ENCODE assay signal across 5 worm cellular contexts in the genomic region with DNA sequence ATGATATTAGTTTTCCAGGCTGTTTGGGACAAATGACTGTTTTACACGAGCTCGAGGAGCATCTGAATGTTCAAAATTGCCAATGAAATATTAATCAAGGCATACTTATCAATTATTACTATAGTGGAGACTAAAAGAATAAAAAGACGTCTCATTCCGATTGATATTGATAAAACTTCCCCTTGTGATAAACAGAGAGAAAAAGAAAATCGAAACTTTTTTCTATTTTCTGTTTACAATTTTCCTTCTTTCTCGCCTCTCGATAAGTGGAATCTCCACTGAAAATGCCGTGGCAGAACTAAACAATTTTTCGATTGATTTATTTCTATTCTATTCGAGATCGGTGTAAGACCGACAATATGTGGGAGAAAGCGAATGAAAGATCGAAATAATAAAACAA.
TF ChIP-seq lines count a peak whose summit lies in the region.

A gene (minus strand): TSS at position 303 of the 400 bp plus-strand sequence.

TF ChIP-seq in whole organism, L1 larva, 84 proteins besides CTCF, POLR2A, EP300 and RAD21:
- peak; percentile 53 for TF ChIP-seq blmp-1 (tag; optimal IDR thresholded peaks at IDR 0.05; lab: Kevin White, UChicago)
- no peak for TF ChIP-seq tbx-2 (tag; optimal IDR thresholded peaks at IDR 0.05; lab: Kevin White, UChicago)
- no peak for TF ChIP-seq snpc-4 (tag; optimal IDR thresholded peaks at IDR 0.05; lab: Kevin White, UChicago)
- peak; percentile 25 for TF ChIP-seq elt-2 (tag; optimal IDR thresholded peaks at IDR 0.05; lab: Kevin White, UChicago)
TF ChIP-seq in whole organism, L1 larva: peak in this region for 2.

TF ChIP-seq in whole organism, L2 larva, 48 proteins besides CTCF, POLR2A, EP300 and RAD21:
- TF ChIP-seq fos-1 (tag; optimal IDR thresholded peaks at IDR 0.05; lab: Kevin White, UChicago): peak; percentile 35
- TF ChIP-seq nhr-23 (tag; optimal IDR thresholded peaks at IDR 0.05; lab: Kevin White, UChicago): no peak
- no peak for TF ChIP-seq mab-5 (tag; optimal IDR thresholded peaks at IDR 0.05; lab: Kevin White, UChicago)
- no peak for TF ChIP-seq peb-1 (tag; optimal IDR thresholded peaks at IDR 0.05; lab: Kevin White, UChicago)
TF ChIP-seq in whole organism, L2 larva: peak in this region for 1.

TF ChIP-seq in whole organism, L3 larva, 47 proteins besides CTCF, POLR2A, EP300 and RAD21:
- TF ChIP-seq mdl-1 (tag; optimal IDR thresholded peaks at IDR 0.05; lab: Kevin White, UChicago) (no peak), lsy-12 (tag; optimal IDR thresholded peaks at IDR 0.05; lab: Kevin White, UChicago) (no peak), ceh-82 (tag; optimal IDR thresholded peaks at IDR 0.05; lab: Kevin White, UChicago) (no peak), nhr-43 (tag; optimal IDR thresholded peaks at IDR 0.05; lab: Kevin White, UChicago; ENCODE audit: poor library complexity, severe bottlenecking) (no peak), elt-2 (tag; optimal IDR thresholded peaks at IDR 0.05; lab: Kevin White, UChicago) (peak; percentile 55), pqm-1 (tag; optimal IDR thresholded peaks at IDR 0.05; lab: Kevin White, UChicago) (peak; percentile 35), egl-27 (tag; optimal IDR thresholded peaks at IDR 0.05; lab: Kevin White, UChicago) (no peak), nhr-77 (tag; optimal IDR thresholded peaks at IDR 0.05; lab: Kevin White, UChicago) (no peak), fkh-2 (tag; optimal IDR thresholded peaks at IDR 0.05; lab: Kevin White, UChicago) (no peak), fkh-10 (GFP tag; optimal IDR thresholded peaks at IDR 0.05; lab: Kevin White, UChicago) (no peak), nhr-23 (tag; optimal IDR thresholded peaks at IDR 0.05; lab: Kevin White, UChicago) (no peak), nhr-76 (tag; optimal IDR thresholded peaks at IDR 0.05; lab: Kevin White, UChicago) (no peak), lin-15B (tag; optimal IDR thresholded peaks at IDR 0.05; lab: Kevin White, UChicago) (no peak), ztf-4 (tag; optimal IDR thresholded peaks at IDR 0.05; lab: Kevin White, UChicago) (no peak), pha-4 (tag; optimal IDR thresholded peaks at IDR 0.05; lab: Kevin White, UChicago) (no peak)

TF ChIP-seq in whole organism, L4 larva, 104 proteins besides CTCF, POLR2A, EP300 and RAD21:
- TF ChIP-seq dmd-9 (GFP tag; IDR thresholded peaks at IDR 0.05; lab: Robert Waterston, UW): no peak
- TF ChIP-seq php-3 (GFP tag; IDR thresholded peaks at IDR 0.05; lab: Robert Waterston, UW): no peak
- peak; percentile 31 for TF ChIP-seq dve-1 (tag; optimal IDR thresholded peaks at IDR 0.05; lab: Kevin White, UChicago; ENCODE audit: insufficient read depth)
- TF ChIP-seq T26A8.4 (GFP tag; IDR thresholded peaks at IDR 0.05; lab: Robert Waterston, UW): no peak
- TF ChIP-seq zip-2 (tag; optimal IDR thresholded peaks at IDR 0.05; lab: Kevin White, UChicago): no peak
- TF ChIP-seq nhr-76 (tag; optimal IDR thresholded peaks at IDR 0.05; lab: Kevin White, UChicago): no peak
- no peak for TF ChIP-seq daf-19 (GFP tag; conservative IDR thresholded peaks at IDR 0.05; lab: Robert Waterston, UW)
- TF ChIP-seq fkh-10 (GFP tag; optimal IDR thresholded peaks at IDR 0.05; lab: Kevin White, UChicago): no peak
- TF ChIP-seq spr-1 (tag; optimal IDR thresholded peaks at IDR 0.05; lab: Kevin White, UChicago): no peak
- TF ChIP-seq sdz-12 (GFP tag; optimal IDR thresholded peaks at IDR 0.05; lab: Kevin White, UChicago): no peak
- peak; percentile 12 for TF ChIP-seq pqm-1 (tag; optimal IDR thresholded peaks at IDR 0.05; lab: Kevin White, UChicago)
- no peak for TF ChIP-seq lin-15B (tag; optimal IDR thresholded peaks at IDR 0.05; lab: Kevin White, UChicago)
- TF ChIP-seq nhr-28 (tag; optimal IDR thresholded peaks at IDR 0.05; lab: Kevin White, UChicago): peak; percentile 35
- TF ChIP-seq zfp-2 (tag; optimal IDR thresholded peaks at IDR 0.05; lab: Kevin White, UChicago): no peak
- no peak for TF ChIP-seq gei-8 (GFP tag; optimal IDR thresholded peaks at IDR 0.05; lab: Kevin White, UChicago)
- no peak for TF ChIP-seq unc-130 (GFP tag; optimal IDR thresholded peaks at IDR 0.05; lab: Kevin White, UChicago)
- no peak for TF ChIP-seq egl-27 (tag; optimal IDR thresholded peaks at IDR 0.05; lab: Kevin White, UChicago)
- TF ChIP-seq lin-13 (GFP tag; optimal IDR thresholded peaks at IDR 0.05; lab: Kevin White, UChicago): no peak
- TF ChIP-seq nhr-102 (tag; optimal IDR thresholded peaks at IDR 0.05; lab: Kevin White, UChicago): no peak
- TF ChIP-seq unc-62 (GFP tag; optimal IDR thresholded peaks at IDR 0.05 in 1 of 2; lab: Kevin White, UChicago): no peak
- TF ChIP-seq unc-62 (tag; optimal IDR thresholded peaks at IDR 0.05; lab: Kevin White, UChicago): no peak
- no peak for TF ChIP-seq zfp-3 (GFP tag; conservative IDR thresholded peaks at IDR 0.05; lab: Robert Waterston, UW)
- TF ChIP-seq dpl-1 (GFP tag; optimal IDR thresholded peaks at IDR 0.05; lab: Kevin White, UChicago): no peak
- TF ChIP-seq ceh-20 (GFP tag; IDR thresholded peaks at IDR 0.05; lab: Robert Waterston, UW): no peak
- TF ChIP-seq daf-16 (GFP tag; optimal IDR thresholded peaks at IDR 0.05; lab: Kevin White, UChicago): no peak
- TF ChIP-seq daf-16 (tag; optimal IDR thresholded peaks at IDR 0.05; lab: Kevin White, UChicago): peak; percentile 73
- peak; percentile 30 for TF ChIP-seq hlh-11 (tag; optimal IDR thresholded peaks at IDR 0.05; lab: Kevin White, UChicago)
- TF ChIP-seq F10B5.3 (tag; optimal IDR thresholded peaks at IDR 0.05; lab: Kevin White, UChicago): no peak

TF ChIP-seq in whole organism, young adult, 124 proteins besides CTCF, POLR2A, EP300 and RAD21:
- TF ChIP-seq nhr-80 (tag; optimal IDR thresholded peaks at IDR 0.05; lab: Kevin White, UChicago) (peak; percentile 20), mcd-1 (GFP tag; IDR thresholded peaks at IDR 0.05; lab: Robert Waterston, UW) (no peak)
